Fruit fly (Drosophila melanogaster): Measurements from ENCODE around the gene up.

up gene

DNA sequence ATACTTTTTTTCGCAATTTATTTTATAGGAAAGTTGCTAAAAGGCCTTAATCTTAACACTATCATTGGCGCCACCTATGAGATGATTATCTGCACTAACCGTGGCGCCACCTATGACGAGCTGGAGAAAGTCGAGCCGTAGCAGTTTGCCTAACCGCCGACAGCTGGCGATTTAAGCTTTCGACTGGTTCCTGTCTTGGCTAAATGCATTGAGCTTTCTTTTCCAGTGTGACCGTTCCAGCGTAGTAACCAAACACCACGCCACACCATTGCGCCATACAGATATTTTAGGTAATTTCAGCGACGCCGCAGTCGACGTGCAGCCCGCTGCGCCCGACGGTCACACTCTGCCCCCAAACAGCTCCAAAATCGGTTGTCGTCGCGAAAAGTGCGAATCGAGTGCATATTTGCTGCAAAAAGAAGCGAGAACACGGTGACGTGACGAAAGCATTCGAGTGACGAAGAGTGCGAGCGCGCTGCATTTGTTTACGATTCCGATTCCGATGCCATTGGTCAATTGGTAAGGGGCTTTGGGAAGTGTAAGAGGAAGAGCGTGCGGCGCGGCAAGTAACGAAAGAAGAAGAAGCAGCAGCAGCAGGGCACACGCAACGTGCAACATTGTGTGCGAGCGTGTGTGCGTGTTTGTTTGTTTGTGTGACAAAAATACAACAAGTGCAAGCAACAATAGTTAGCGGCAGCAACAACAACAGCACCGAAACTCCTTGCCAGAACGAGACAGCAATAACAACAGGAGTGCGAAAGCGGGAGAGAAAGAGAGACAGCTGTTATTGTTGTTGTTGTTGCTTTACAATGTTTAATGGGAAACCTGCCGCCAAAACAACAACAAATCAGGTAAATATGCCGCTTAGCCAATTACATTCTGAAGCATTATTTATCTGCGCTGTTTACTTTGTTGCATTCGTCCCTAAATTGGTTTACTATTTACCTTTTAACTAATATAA lies 38.6 kb downstream of the up start, which contains the start of the genes CG46311 and Tpst (continued):
- TF ChIP-seq oc (tag; optimal IDR thresholded peaks at IDR 0.05) (no peak), Hsf (GFP tag; optimal IDR thresholded peaks at IDR 0.05) (peak; percentile 74), CG2678 (tag; optimal IDR thresholded peaks at IDR 0.05) (peak; percentile 8), crp (GFP tag; optimal IDR thresholded peaks at IDR 0.05) (peak in 1 of 2 experiments; percentile 50), CG10654 (GFP tag; optimal IDR thresholded peaks at IDR 0.05) (peak; percentile 23), CG1529 (GFP tag; optimal IDR thresholded peaks at IDR 0.05) (no peak), shn (GFP tag; optimal IDR thresholded peaks at IDR 0.05) (peak; percentile 51), cg (GFP tag; optimal IDR thresholded peaks at IDR 0.05) (peak; percentile 73), CG12659 (GFP tag; optimal IDR thresholded peaks at IDR 0.05) (peak; percentile 82), CG8478 (optimal IDR thresholded peaks at IDR 0.05) (no peak), Bdp1 (GFP tag; optimal IDR thresholded peaks at IDR 0.05) (peak; percentile 49), CG3407 (GFP tag; optimal IDR thresholded peaks at IDR 0.05) (no peak), Meics (GFP tag; optimal IDR thresholded peaks at IDR 0.05) (peak; percentile 69), Doc2 (GFP tag; IDR thresholded peaks at IDR 0.05) (no peak), Fer2 (tag; optimal IDR thresholded peaks at IDR 0.05) (no peak), mam (GFP tag; optimal IDR thresholded peaks at IDR 0.05) (peak; percentile 64), pros (GFP tag; optimal IDR thresholded peaks at IDR 0.05) (no peak), BEAF-32 (GFP tag; optimal IDR thresholded peaks at IDR 0.05) (peak; percentile 48), Gug (GFP tag; IDR thresholded peaks at IDR 0.05) (peak; percentile 56; the same call in 1 of the 4 replicates), CG10979 (tag; optimal IDR thresholded peaks at IDR 0.05) (peak; percentile 100), hkb (optimal IDR thresholded peaks at IDR 0.05) (no peak), hkb (GFP tag; IDR thresholded peaks at IDR 0.05) (0 out of 2 replicates have a peak, but pooled peaks have one; percentile 25), CG7357 (GFP tag; IDR thresholded peaks at IDR 0.05) (no peak), lab (GFP tag; optimal IDR thresholded peaks at IDR 0.05) (peak; percentile 42), CG15269 (tag; optimal IDR thresholded peaks at IDR 0.05) (peak; percentile 33), cas (GFP tag; IDR thresholded peaks at IDR 0.05) (0 out of 2 replicates have a peak, but pooled peaks have one; percentile 11), sna (GFP tag; IDR thresholded peaks at IDR 0.05; ENCODE audit: partially characterized antibody) (0 out of 2 replicates have a peak, but pooled peaks have one; percentile 34), Gsc (GFP tag; IDR thresholded peaks at IDR 0.05) (no peak), seq (GFP tag; IDR thresholded peaks at IDR 0.05) (no peak), Ets97D (GFP tag; optimal IDR thresholded peaks at IDR 0.05) (peak; percentile 78), Fer1 (GFP tag; optimal IDR thresholded peaks at IDR 0.05) (peak; percentile 44), CG10321 (GFP tag; IDR thresholded peaks at IDR 0.05) (0 out of 2 replicates have a peak, but pooled peaks have one; percentile 41), prd (optimal IDR thresholded peaks at IDR 0.05) (no peak), prd (GFP tag; IDR thresholded peaks at IDR 0.05) (peak; percentile 68; the same call in 2 of the 3 replicates), twi (tag; optimal IDR thresholded peaks at IDR 0.05) (no peak), ab (GFP tag; optimal IDR thresholded peaks at IDR 0.05) (no peak), CG12155 (GFP tag; optimal IDR thresholded peaks at IDR 0.05) (peak; percentile 47), ATbp (GFP tag; optimal IDR thresholded peaks at IDR 0.05) (peak; percentile 6), her (GFP tag; optimal IDR thresholded peaks at IDR 0.05) (peak; percentile 62), pita (GFP tag; optimal IDR thresholded peaks at IDR 0.05) (peak; percentile 88), Usf (GFP tag; optimal IDR thresholded peaks at IDR 0.05) (no peak), dm (GFP tag; optimal IDR thresholded peaks at IDR 0.05) (peak; percentile 63), Max (GFP tag; optimal IDR thresholded peaks at IDR 0.05) (peak; percentile 15), CG4707 (GFP tag; optimal IDR thresholded peaks at IDR 0.05) (peak; percentile 27), phol (tag; optimal IDR thresholded peaks at IDR 0.05) (peak; percentile 37), CG4282 (GFP tag; optimal IDR thresholded peaks at IDR 0.05) (peak; percentile 59), CG3163 (GFP tag; optimal IDR thresholded peaks at IDR 0.05) (peak; percentile 20), lilli (GFP tag; optimal IDR thresholded peaks at IDR 0.05) (peak; percentile 62), Hmx (GFP tag; optimal IDR thresholded peaks at IDR 0.05) (no peak)
